Fruit fly (Drosophila melanogaster) whole organism, wandering third instar larva: Measurements from ENCODE around the gene NHP2.

Source experiments
- Abd-B ChIP-seq: fragments of >200 bp; optimal IDR thresholded peaks from 2 replicates; lab custom pipeline; 2017; ENCODE audit warnings: missing biosample characterization, missing genetic modification characterization
- Dfd ChIP-seq: fragments of >200 bp; optimal IDR thresholded peaks from 2 replicates; lab custom pipeline; 2017; ENCODE audit warnings: missing biosample characterization, missing genetic modification characterization
- HLH106 ChIP-seq: fragments of 200-800 bp; optimal IDR thresholded peaks from 3 replicates; lab custom pipeline; 2019; ENCODE audit warnings: missing biosample characterization, mild to moderate bottlenecking, missing genetic modification characterization, moderate library complexity
- Hr78 ChIP-seq: fragments of >200 bp; optimal IDR thresholded peaks from 2 replicates; lab custom pipeline; 2017; ENCODE audit warnings: missing biosample characterization, missing genetic modification characterization
- Sp1 ChIP-seq: fragments of 200-800 bp; sonication (Bioruptor generic); optimal IDR thresholded peaks from 3 replicates; lab custom pipeline; 2019; ENCODE audit warnings: missing biosample characterization, mild to moderate bottlenecking, missing genetic modification characterization, moderate library complexity
- ey ChIP-seq: fragments of 200-800 bp; sonication (Bioruptor generic); optimal IDR thresholded peaks from 2 replicates; lab custom pipeline; 2016; ENCODE audit warnings: missing biosample characterization, missing genetic modification characterization
- h ChIP-seq: fragments of 200-800 bp; sonication (Bioruptor generic); optimal IDR thresholded peaks from 3 replicates; lab custom pipeline; 2016; ENCODE audit warnings: missing biosample characterization, mild to moderate bottlenecking, missing genetic modification characterization
- lola ChIP-seq: fragments of >200 bp; optimal IDR thresholded peaks from 2 replicates; lab custom pipeline; 2017; ENCODE audit warnings: missing biosample characterization, missing genetic modification characterization
- pan ChIP-seq: fragments of >200 bp; optimal IDR thresholded peaks from 2 replicates; lab custom pipeline; 2017
- psq ChIP-seq: fragments of 200-800 bp; sonication (Bioruptor generic); optimal IDR thresholded peaks from 3 replicates; lab custom pipeline; 2017; ENCODE audit warnings: missing biosample characterization, mild to moderate bottlenecking, missing genetic modification characterization, moderate library complexity
- woc ChIP-seq: sonication (Bioruptor generic); optimal IDR thresholded peaks from 2 replicates; lab custom pipeline; 2016; ENCODE audit warnings: missing biosample characterization, mild to moderate bottlenecking, missing genetic modification characterization

- TF ChIP-seq psq (GFP tag; lab: Kevin White, UChicago) (no peak), Abd-B (GFP tag; lab: Kevin White, UChicago) (no peak), pan (lab: Kevin White, UChicago) (no peak), Sp1 (no peak), lola (GFP tag; lab: Kevin White, UChicago) (peak; percentile 66), HLH106 (tag; lab: Kevin White, UChicago) (peak; percentile 64), Dfd (GFP tag; lab: Kevin White, UChicago) (no peak), ey (GFP tag; lab: Kevin White, UChicago) (peak; percentile 70), Hr78 (no peak), h (peak; percentile 74), woc (peak; percentile 38)
Measured at dm6 chr3L:14785492-14785916, 16.5 kb downstream of the NHP2 start.
